Worm (Caenorhabditis elegans) whole organism, L1 larva: ENCODE data around the gene T05C7.4.
"Not testable (repeated sequence)": the region's sequence is repeated elsewhere in the genome, so short reads cannot be mapped to it uniquely, and the experiment has no call there.

ENCODE experiments used
- C04F5.9 ChIP-seq: sonication (generic microtip); optimal IDR thresholded peaks from 2 replicates; lab custom pipeline; 2016; ENCODE audit warnings: missing genetic modification characterization, missing compliant biosample characterization
- C16A3.4 ChIP-seq: fragments of 150-350 bp; optimal IDR thresholded peaks from 2 replicates; lab custom pipeline; 2014; ENCODE audit warnings: missing biosample characterization, missing genetic modification characterization
- C34B4.2 ChIP-seq: sonication (generic microtip); optimal IDR thresholded peaks from 2 replicates; lab custom pipeline; 2017; ENCODE audit warnings: mild to moderate bottlenecking, missing genetic modification characterization, missing compliant biosample characterization
- Y116A8C.19 ChIP-seq: sonication (generic microtip); optimal IDR thresholded peaks from 2 replicates; lab custom pipeline; 2016; ENCODE audit warnings: missing compliant biosample characterization, missing genetic modification characterization, borderline replicate concordance
- aha-1 ChIP-seq: fragments of 150-350 bp; optimal IDR thresholded peaks from 2 replicates; lab custom pipeline; 2014; ENCODE audit warnings: missing biosample characterization, missing genetic modification characterization
- alr-1 ChIP-seq: fragments of 200-800 bp; sonication (Bioruptor generic); optimal IDR thresholded peaks from 2 replicates; lab custom pipeline; 2018; ENCODE audit warnings: borderline replicate concordance, mild to moderate bottlenecking, missing genetic modification characterization, missing compliant biosample characterization
- aly-2 ChIP-seq: fragments of 150-350 bp; optimal IDR thresholded peaks from 2 replicates; lab custom pipeline; 2014; ENCODE audit warnings: missing biosample characterization, missing genetic modification characterization
- ama-1 ChIP-seq: fragments of 150-350 bp; optimal IDR thresholded peaks from 2 replicates; lab custom pipeline; 2014
- ceh-8 ChIP-seq: fragments of 200-800 bp; sonication (Bioruptor generic); optimal IDR thresholded peaks from 2 replicates; lab custom pipeline; 2018; ENCODE audit warnings: mild to moderate bottlenecking, missing genetic modification characterization, moderate library complexity, missing compliant biosample characterization
- ceh-82 ChIP-seq, 3 experiments: fragments of 150-350 bp in 1 of 3; sonication (generic microtip) in 2 of 3; optimal IDR thresholded peaks; 2 replicates each; lab custom pipeline; 2014 to 2017; ENCODE audit warnings: missing biosample characterization in 3 of 3, missing genetic modification characterization in 3 of 3
- dsc-1 ChIP-seq: sonication (generic microtip); optimal IDR thresholded peaks from 2 replicates; lab custom pipeline; 2016; ENCODE audit warnings: mild to moderate bottlenecking, missing genetic modification characterization, missing compliant biosample characterization
- efl-1 ChIP-seq, 4 experiments: fragments of 150-350 bp; optimal IDR thresholded peaks in 3 of 4; peaks in 1 of 4; 1 replicate in 1 of 4; 2 replicates in 3 of 4; lab custom pipeline; 2014; ENCODE audit warnings: missing biosample characterization in 2 of 4, missing genetic modification characterization in 2 of 4, missing genetic modification reagents in 2 of 4
- egl-13 ChIP-seq: sonication (generic microtip); optimal IDR thresholded peaks from 2 replicates; lab custom pipeline; 2016; ENCODE audit warnings: missing genotype, missing genetic modification reagents, missing genetic modification characterization, missing compliant biosample characterization
- elt-3 ChIP-seq, 6 experiments: fragments of 150-350 bp in 1 of 6; sonication (generic microtip); optimal IDR thresholded peaks; 2 replicates each; lab custom pipeline; 2017 to 2018; ENCODE audit warnings: missing biosample characterization in 6 of 6, missing genetic modification characterization in 6 of 6, inconsistent platforms in 1 of 6
- fkh-4 ChIP-seq: sonication (generic microtip); optimal IDR thresholded peaks from 2 replicates; lab custom pipeline; 2016; ENCODE audit warnings: missing compliant biosample characterization, missing genetic modification characterization, borderline replicate concordance
- fkh-8 ChIP-seq: sonication (generic microtip); optimal IDR thresholded peaks from 2 replicates; lab custom pipeline; 2016; ENCODE audit warnings: mild to moderate bottlenecking, missing genetic modification characterization, missing compliant biosample characterization
- grh-1 ChIP-seq: fragments of 200-800 bp; sonication (Bioruptor generic); IDR thresholded peaks from 2 replicates; pipeline ENCODE4 v1.3.6; 2022; ENCODE audit warnings: missing genetic modification reagents, missing genetic modification characterization, missing compliant biosample characterization
- hlh-17 ChIP-seq: fragments of 200-800 bp; sonication (Bioruptor generic); optimal IDR thresholded peaks from 2 replicates; lab custom pipeline; 2018; ENCODE audit warnings: missing genetic modification characterization, mild to moderate bottlenecking, missing compliant biosample characterization, moderate library complexity, borderline replicate concordance
- lin-13 ChIP-seq: fragments of 150-350 bp; optimal IDR thresholded peaks from 2 replicates; lab custom pipeline; 2014; ENCODE audit warnings: missing biosample characterization, missing genetic modification reagents, missing genetic modification characterization
- lin-15B ChIP-seq: fragments of 150-350 bp; sonication (generic microtip); optimal IDR thresholded peaks from 3 replicates; lab custom pipeline; 2014; ENCODE audit warnings: missing biosample characterization, missing genetic modification characterization
- lin-39 ChIP-seq: fragments of 150-350 bp; optimal IDR thresholded peaks from 2 replicates; lab custom pipeline; 2014; ENCODE audit warnings: missing biosample characterization, missing genetic modification reagents, missing genetic modification characterization
- lsy-2 ChIP-seq, 2 experiments: fragments of 150-350 bp; optimal IDR thresholded peaks; 2 replicates each; lab custom pipeline; 2014; ENCODE audit warnings: missing biosample characterization in 2 of 2, missing genetic modification characterization in 2 of 2
- mab-9 ChIP-seq: fragments of 200-800 bp; sonication (Bioruptor generic); IDR thresholded peaks from 2 replicates; pipeline ENCODE4 v1.3.6; 2022; ENCODE audit warnings: missing genetic modification reagents, missing genetic modification characterization, missing compliant biosample characterization
- mef-2 ChIP-seq: fragments of 150-350 bp; optimal IDR thresholded peaks from 2 replicates; lab custom pipeline; 2014; ENCODE audit warnings: missing biosample characterization, missing genetic modification characterization
- nhr-11 ChIP-seq: fragments of 150-350 bp; optimal IDR thresholded peaks from 2 replicates; lab custom pipeline; 2014; ENCODE audit warnings: missing biosample characterization, missing genetic modification characterization
- nhr-12 ChIP-seq: sonication (generic microtip); optimal IDR thresholded peaks from 2 replicates; lab custom pipeline; 2017; ENCODE audit warnings: missing biosample characterization, missing genetic modification characterization
- nhr-19 ChIP-seq: fragments of 200-800 bp; sonication (Bioruptor generic); conservative IDR thresholded peaks from 2 replicates; pipeline ENCODE4 v1.3.6; 2022; ENCODE audit warnings: missing genetic modification characterization, missing compliant biosample characterization
- nhr-237 ChIP-seq: fragments of 150-350 bp; optimal IDR thresholded peaks from 2 replicates; lab custom pipeline; 2014; ENCODE audit warnings: missing biosample characterization, missing genetic modification characterization
- nhr-47 ChIP-seq: sonication (generic microtip); optimal IDR thresholded peaks from 2 replicates; lab custom pipeline; 2016; ENCODE audit warnings: mild to moderate bottlenecking, missing genetic modification characterization, moderate library complexity, missing compliant biosample characterization
- nhr-77 ChIP-seq: fragments of 150-350 bp; optimal IDR thresholded peaks from 2 replicates; lab custom pipeline; 2014; ENCODE audit warnings: missing biosample characterization, missing genetic modification characterization
- nhr-84 ChIP-seq: sonication (generic microtip); optimal IDR thresholded peaks from 2 replicates; lab custom pipeline; 2017; ENCODE audit warnings: missing biosample characterization, missing genetic modification characterization
- nhr-85 ChIP-seq: sonication (generic microtip); peaks from one replicate; lab custom pipeline; 2016; ENCODE audit warnings: missing genetic modification characterization, inconsistent platforms, missing compliant biosample characterization
- pag-3 ChIP-seq: sonication (generic microtip); optimal IDR thresholded peaks from 2 replicates; lab custom pipeline; 2017; ENCODE audit warnings: missing genetic modification characterization, mild to moderate bottlenecking, missing compliant biosample characterization, antibody characterized with exemption, borderline replicate concordance; ENCODE audit not compliant: insufficient read depth
- pax-3 ChIP-seq: fragments of 200-800 bp; sonication (Bioruptor generic); optimal IDR thresholded peaks from 2 replicates; lab custom pipeline; 2018; ENCODE audit warnings: mild to moderate bottlenecking, missing genetic modification characterization, moderate library complexity, missing compliant biosample characterization
- pqm-1 ChIP-seq: sonication (generic microtip); optimal IDR thresholded peaks from 3 replicates; lab custom pipeline; 2017; ENCODE audit warnings: missing biosample characterization, missing genetic modification characterization
- rnt-1 ChIP-seq: sonication (generic microtip); optimal IDR thresholded peaks from 2 replicates; lab custom pipeline; 2016; ENCODE audit warnings: mild to moderate bottlenecking, missing genetic modification characterization, moderate library complexity, missing compliant biosample characterization
- snpc-4 ChIP-seq: fragments of 150-350 bp; optimal IDR thresholded peaks from 2 replicates; lab custom pipeline; 2014; ENCODE audit warnings: missing biosample characterization, missing genetic modification characterization
- snu-23 ChIP-seq: sonication (generic microtip); optimal IDR thresholded peaks from 2 replicates; lab custom pipeline; 2016; ENCODE audit warnings: missing genetic modification characterization, missing compliant biosample characterization
- sptf-1 ChIP-seq: fragments of 150-350 bp; optimal IDR thresholded peaks from 2 replicates; lab custom pipeline; 2014; ENCODE audit warnings: missing biosample characterization, missing genetic modification characterization
- swsn-7 ChIP-seq: sonication (generic microtip); optimal IDR thresholded peaks from 2 replicates; lab custom pipeline; 2016; ENCODE audit warnings: missing genetic modification characterization, missing compliant biosample characterization
- tbx-2 ChIP-seq: sonication (generic microtip); optimal IDR thresholded peaks from 2 replicates; lab custom pipeline; 2016; ENCODE audit warnings: missing genetic modification characterization, missing compliant biosample characterization
- tlp-1 ChIP-seq: fragments of 150-350 bp; optimal IDR thresholded peaks from 2 replicates; lab custom pipeline; 2014; ENCODE audit warnings: missing biosample characterization, missing genetic modification characterization
- unc-130 ChIP-seq: fragments of 150-350 bp; optimal IDR thresholded peaks from 2 replicates; lab custom pipeline; 2017; ENCODE audit warnings: missing biosample characterization, missing genetic modification characterization, inconsistent platforms
- unc-86 ChIP-seq: sonication (generic microtip); optimal IDR thresholded peaks from 2 replicates; lab custom pipeline; 2016; ENCODE audit warnings: missing genetic modification characterization, missing compliant biosample characterization
- vab-15 ChIP-seq: sonication (generic microtip); optimal IDR thresholded peaks from 2 replicates; lab custom pipeline; 2017; ENCODE audit warnings: missing genotype, mild to moderate bottlenecking, missing genetic modification characterization, missing compliant biosample characterization
- zag-1 ChIP-seq: fragments of 150-350 bp; optimal IDR thresholded peaks from 2 replicates; lab custom pipeline; 2014; ENCODE audit warnings: missing biosample characterization, missing genetic modification characterization

The T05C7.4 gene

ce11 chrIV:71266-71665 is 17.8 kb upstream of the T05C7.4 start:
- TF ChIP-seq C04F5.9 (tag; lab: Kevin White, UChicago) (no peak), efl-1 (optimal IDR thresholded peaks at IDR 0.05; lab: Kevin White, UChicago) (no peak), efl-1 (GFP tag; optimal IDR thresholded peaks at IDR 0.05 in 1 of 2; lab: Kevin White, UChicago) (peak in 1 of 2 experiments; percentile 3), hlh-17 (GFP tag; lab: Kevin White, UChicago) (no peak), ceh-82 (tag; optimal IDR thresholded peaks at IDR 0.05; lab: Kevin White, UChicago) (no peak)

ce11 chrIV:61448-61847 is 8.0 kb upstream of the T05C7.4 start, which contains the start of gene T05C7.7:
Gene T05C7.7, plus strand, starts transcription at chrIV:61748.
- not testable (repeated sequence) for TF ChIP-seq alr-1 (tag; lab: Kevin White, UChicago); nhr-85 (tag; lab: Kevin White, UChicago); ama-1 (lab: Kevin White, UChicago)

- TF ChIP-seq mef-2 (tag; lab: Kevin White, UChicago) (no peak), ceh-8 (no peak), C04F5.9 (tag; lab: Kevin White, UChicago) (no peak), grh-1 (no peak), pag-3 (no peak), nhr-19 (no peak), C34B4.2 (tag; lab: Kevin White, UChicago) (no peak), fkh-4 (tag; lab: Kevin White, UChicago) (no peak)
Measured at ce11 chrIV:58818-59217, 5.4 kb upstream of the T05C7.4 start, which contains the start of gene T05C7.5. Gene T05C7.5, minus strand, starts transcription at chrIV:58918.

- TF ChIP-seq nhr-84 (tag; lab: Kevin White, UChicago), result no peak
- TF ChIP-seq sptf-1 (tag; lab: Kevin White, UChicago), result no peak
- TF ChIP-seq ama-1 (lab: Kevin White, UChicago), result no peak
- peak; percentile 46 for TF ChIP-seq nhr-237 (tag; lab: Kevin White, UChicago)
- TF ChIP-seq unc-86, result no peak
- no peak for TF ChIP-seq lin-39 (tag; lab: Kevin White, UChicago)
- TF ChIP-seq mab-9 (GFP tag; lab: Robert Waterston, UW), result no peak
- no peak for TF ChIP-seq rnt-1 (tag; lab: Kevin White, UChicago)
- no peak for TF ChIP-seq aly-2 (tag; lab: Kevin White, UChicago)
- no peak for TF ChIP-seq nhr-11 (tag; lab: Kevin White, UChicago)
- no peak for TF ChIP-seq zag-1 (tag; lab: Kevin White, UChicago)
- TF ChIP-seq grh-1, result no peak
- TF ChIP-seq lin-15B, result no peak
- no peak for TF ChIP-seq ceh-8
- TF ChIP-seq nhr-47 (tag; lab: Kevin White, UChicago), result peak; percentile 62
- TF ChIP-seq nhr-12 (tag; lab: Kevin White, UChicago), result no peak
- TF ChIP-seq efl-1 (optimal IDR thresholded peaks at IDR 0.05; lab: Kevin White, UChicago), result peak; percentile 77 to 78
- TF ChIP-seq efl-1 (GFP tag; optimal IDR thresholded peaks at IDR 0.05 in 1 of 2; lab: Kevin White, UChicago), result peak; percentile 23 to 93
- TF ChIP-seq vab-15 (tag; lab: Kevin White, UChicago), result no peak
- no peak for TF ChIP-seq C34B4.2 (tag; lab: Kevin White, UChicago)
- no peak for TF ChIP-seq unc-130
- peak in 1 of 3 experiments; percentile 71 for TF ChIP-seq ceh-82 (tag; optimal IDR thresholded peaks at IDR 0.05; lab: Kevin White, UChicago)
- no peak for TF ChIP-seq Y116A8C.19 (tag; lab: Kevin White, UChicago)
- TF ChIP-seq tlp-1, result no peak
- TF ChIP-seq egl-13 (tag; lab: Kevin White, UChicago), result no peak
- TF ChIP-seq nhr-85 (tag; lab: Kevin White, UChicago), result peak; percentile 92
- TF ChIP-seq C04F5.9 (tag; lab: Kevin White, UChicago), result no peak
- TF ChIP-seq snu-23 (GFP tag; lab: Kevin White, UChicago), result peak; percentile 79
- no peak for TF ChIP-seq aha-1 (tag; lab: Kevin White, UChicago)
- peak in 2 of 6 experiments; percentile 3 to 82 for TF ChIP-seq elt-3 (tag; optimal IDR thresholded peaks at IDR 0.05; lab: Kevin White, UChicago)
- TF ChIP-seq pqm-1 (tag; lab: Kevin White, UChicago), result no peak
- TF ChIP-seq dsc-1 (tag; lab: Kevin White, UChicago), result no peak
- no peak for TF ChIP-seq pax-3 (tag; lab: Kevin White, UChicago)
- TF ChIP-seq C16A3.4 (tag; lab: Kevin White, UChicago), result peak; percentile 62
- peak; percentile 43 for TF ChIP-seq tbx-2 (tag; lab: Kevin White, UChicago)
- peak; percentile 39 for TF ChIP-seq fkh-8 (tag; lab: Kevin White, UChicago)
- peak; percentile 33 to 74 for TF ChIP-seq lsy-2 (tag; optimal IDR thresholded peaks at IDR 0.05; lab: Kevin White, UChicago)
- TF ChIP-seq nhr-77 (tag; lab: Kevin White, UChicago), result peak; percentile 57
- peak; percentile 55 for TF ChIP-seq snpc-4 (tag; lab: Kevin White, UChicago)
- peak; percentile 55 for TF ChIP-seq swsn-7 (tag; lab: Kevin White, UChicago)
- peak; percentile 34 for TF ChIP-seq lin-13 (GFP tag; lab: Kevin White, UChicago)
Measured at ce11 chrIV:51219-51618, 2.2 kb downstream of the T05C7.4 start.
